Worm (Caenorhabditis elegans): Measurements from ENCODE around the gene C29F9.2.
A peak's percentile ranks its signal among the peaks of the same experiment; 100 is the strongest.

The C29F9.2 gene

ce11 chrIII:132118-132517 is 1.4 kb downstream of the C29F9.2 start, which contains the start of gene pals-22:
Gene pals-22, plus strand, starts transcription at chrIII:132418.
- no peak for TF ChIP-seq egl-43 (GFP tag; IDR thresholded peaks at IDR 0.05)

ce11 chrIII:134194-134593 is 3.4 kb downstream of the C29F9.2 start, which contains the start of gene pals-25:
Gene pals-25, plus strand, starts transcription at chrIII:134494.
- no peak for TF ChIP-seq ama-1 (optimal IDR thresholded peaks at IDR 0.05)

- TF ChIP-seq nhr-76 (tag; optimal IDR thresholded peaks at IDR 0.05) (no peak), Y105C5A.15 (GFP tag; IDR thresholded peaks at IDR 0.05) (no peak), duxl-1 (tag; optimal IDR thresholded peaks at IDR 0.05; ENCODE audit: poor library complexity) (no peak), lsy-2 (tag; optimal IDR thresholded peaks at IDR 0.05) (no peak), unc-62 (GFP tag; optimal IDR thresholded peaks at IDR 0.05 in 1 of 2) (peak in 1 of 2 experiments; percentile 94), unc-62 (tag; optimal IDR thresholded peaks at IDR 0.05) (no peak)
These were observed 10.2 kb downstream of the C29F9.2 start, which contains the start of gene fbxb-81 for ce11 chrIII:140904-141303. Gene fbxb-81, minus strand, starts transcription at chrIII:141217.

ce11 chrIII:143121-143520 is 12.4 kb downstream of the C29F9.2 start, which contains the start of gene fbxb-82:
Gene fbxb-82, minus strand, starts transcription at chrIII:143221.
- no peak for TF ChIP-seq nhr-102 (tag; optimal IDR thresholded peaks at IDR 0.05)
- no peak for TF ChIP-seq zag-1 (tag; optimal IDR thresholded peaks at IDR 0.05)
- TF ChIP-seq nhr-237 (tag; optimal IDR thresholded peaks at IDR 0.05) = no peak
- no peak for TF ChIP-seq nhr-25 (tag; optimal IDR thresholded peaks at IDR 0.05; ENCODE audit: borderline replicate concordance, insufficient read depth)
- TF ChIP-seq ama-1 (optimal IDR thresholded peaks at IDR 0.05) = no peak
- TF ChIP-seq lin-1 (GFP tag; IDR thresholded peaks at IDR 0.05) = no peak
- TF ChIP-seq egl-27 (tag; optimal IDR thresholded peaks at IDR 0.05) = no peak
- no peak for TF ChIP-seq duxl-1 (tag; optimal IDR thresholded peaks at IDR 0.05; ENCODE audit: poor library complexity)
- TF ChIP-seq snpc-4 (tag; optimal IDR thresholded peaks at IDR 0.05) = no peak
- TF ChIP-seq Y75B8A.6 (GFP tag; IDR thresholded peaks at IDR 0.05) = no peak

- TF ChIP-seq unc-39 (tag; optimal IDR thresholded peaks at IDR 0.05) (no peak), madf-5 (GFP tag; IDR thresholded peaks at IDR 0.05) (no peak), nhr-41 (GFP tag; IDR thresholded peaks at IDR 0.05) (no peak), F37D6.2 (tag; optimal IDR thresholded peaks at IDR 0.05) (no peak), ctbp-1 (GFP tag; IDR thresholded peaks at IDR 0.05) (no peak), mdt-29 (GFP tag; IDR thresholded peaks at IDR 0.05) (no peak), nhr-6 (tag; optimal IDR thresholded peaks at IDR 0.05) (no peak), daf-12 (tag; optimal IDR thresholded peaks at IDR 0.05) (no peak), ceh-28 (tag; optimal IDR thresholded peaks at IDR 0.05) (no peak)
These were observed 14.3 kb downstream of the C29F9.2 start, which contains the start of the genes T17A3.12 and fbxb-83 for ce11 chrIII:145078-145477. Gene T17A3.12, minus strand, starts transcription at chrIII:145178. Gene fbxb-83, minus strand, starts transcription at chrIII:145211.

ce11 chrIII:146369-146768 is 15.6 kb downstream of the C29F9.2 start, which contains the start of gene fbxb-84:
Gene fbxb-84, minus strand, starts transcription at chrIII:146469.
- TF ChIP-seq egl-43 (GFP tag; IDR thresholded peaks at IDR 0.05) (no peak), ceh-62 (tag; optimal IDR thresholded peaks at IDR 0.05) (no peak), egl-27 (tag; optimal IDR thresholded peaks at IDR 0.05) (no peak), ZK546.5 (tag; optimal IDR thresholded peaks at IDR 0.05) (no peak), cey-2 (tag; optimal IDR thresholded peaks at IDR 0.05; ENCODE audit: borderline replicate concordance, insufficient read depth) (no peak), skn-1 (tag; optimal IDR thresholded peaks at IDR 0.05) (no peak), daf-12 (tag; optimal IDR thresholded peaks at IDR 0.05) (no peak), attf-4 (tag; optimal IDR thresholded peaks at IDR 0.05) (no peak), daf-16 (GFP tag; optimal IDR thresholded peaks at IDR 0.05) (no peak), daf-16 (tag; optimal IDR thresholded peaks at IDR 0.05) (no peak), aly-2 (tag; optimal IDR thresholded peaks at IDR 0.05) (no peak), dmd-6 (GFP tag; IDR thresholded peaks at IDR 0.05) (no peak), nhr-237 (tag; optimal IDR thresholded peaks at IDR 0.05) (no peak), php-3 (GFP tag; IDR thresholded peaks at IDR 0.05) (no peak), lin-39 (tag; optimal IDR thresholded peaks at IDR 0.05) (no peak), lin-1 (GFP tag; IDR thresholded peaks at IDR 0.05) (no peak)
